2 fruit fly cellular contexts compared by ENCODE assay signal in genomic region chr3L:20737346-20737745, dm6.
TF ChIP-seq lines count a peak whose summit lies in the region.

No protein-coding gene starts in this region.

TF ChIP-seq in whole organism, embryonic, 481 proteins besides CTCF, POLR2A, EP300 and RAD21 (continued from another document):
- peak; percentile 25 for TF ChIP-seq CG15696 (tag; optimal IDR thresholded peaks at IDR 0.05; lab: Kevin White, UChicago)
- TF ChIP-seq CG9727 (GFP tag; optimal IDR thresholded peaks at IDR 0.05; lab: Kevin White, UChicago), result peak; percentile 14
- no peak for TF ChIP-seq Poxn (GFP tag; IDR thresholded peaks at IDR 0.05; lab: Robert Waterston, UW)
- no peak for TF ChIP-seq CG6791 (GFP tag; IDR thresholded peaks at IDR 0.05; lab: Robert Waterston, UW; ENCODE audit: partially characterized antibody)

TF ChIP-seq in whole organism, prepupa, 60 proteins besides CTCF, POLR2A, EP300 and RAD21 (continued from another document):
- peak; percentile 15 for TF ChIP-seq CG6808 (GFP tag; optimal IDR thresholded peaks at IDR 0.05; lab: Kevin White, UChicago)
- no peak for TF ChIP-seq CG3032 (tag; optimal IDR thresholded peaks at IDR 0.05; lab: Kevin White, UChicago)
- TF ChIP-seq CG7368 (GFP tag; optimal IDR thresholded peaks at IDR 0.05; lab: Kevin White, UChicago), result no peak
- TF ChIP-seq CG3919 (GFP tag; optimal IDR thresholded peaks at IDR 0.05; lab: Kevin White, UChicago), result peak; percentile 8
- TF ChIP-seq CG1621 (tag; optimal IDR thresholded peaks at IDR 0.05; lab: Kevin White, UChicago), result no peak
- TF ChIP-seq Smox (GFP tag; optimal IDR thresholded peaks at IDR 0.05; lab: Kevin White, UChicago), result no peak
- no peak for TF ChIP-seq Met (GFP tag; optimal IDR thresholded peaks at IDR 0.05; lab: Kevin White, UChicago)
- TF ChIP-seq svp (GFP tag; lab: Kevin White, UChicago), result peak; percentile 65
- peak; percentile 5 for TF ChIP-seq spab (GFP tag; optimal IDR thresholded peaks at IDR 0.05; lab: Kevin White, UChicago)
- TF ChIP-seq salr (GFP tag; optimal IDR thresholded peaks at IDR 0.05; lab: Kevin White, UChicago), result peak in 1 of 2 experiments; percentile 25
- TF ChIP-seq esn (GFP tag; optimal IDR thresholded peaks at IDR 0.05; lab: Kevin White, UChicago), result no peak
- no peak for TF ChIP-seq CG8319 (GFP tag; optimal IDR thresholded peaks at IDR 0.05; lab: Kevin White, UChicago)
- TF ChIP-seq Eip75B (GFP tag; optimal IDR thresholded peaks at IDR 0.05; lab: Kevin White, UChicago), result no peak
- TF ChIP-seq Hr38 (GFP tag; optimal IDR thresholded peaks at IDR 0.05; lab: Kevin White, UChicago), result no peak
- TF ChIP-seq CG34406 (GFP tag; optimal IDR thresholded peaks at IDR 0.05; lab: Kevin White, UChicago), result peak; percentile 5
- no peak for TF ChIP-seq CG10631 (GFP tag; optimal IDR thresholded peaks at IDR 0.05; lab: Kevin White, UChicago)
- no peak for TF ChIP-seq dac (GFP tag; optimal IDR thresholded peaks at IDR 0.05; lab: Kevin White, UChicago)
- TF ChIP-seq OdsH (GFP tag; optimal IDR thresholded peaks at IDR 0.05; lab: Kevin White, UChicago), result no peak
- TF ChIP-seq CG8119 (GFP tag; IDR thresholded peaks at IDR 0.05; lab: Robert Waterston, UW), result no peak
- no peak for TF ChIP-seq Lpt (GFP tag; optimal IDR thresholded peaks at IDR 0.05; lab: Kevin White, UChicago)
- no peak for TF ChIP-seq CG11762 (GFP tag; optimal IDR thresholded peaks at IDR 0.05; lab: Kevin White, UChicago; ENCODE audit: insufficient read depth)
- no peak for TF ChIP-seq CG6792 (GFP tag; optimal IDR thresholded peaks at IDR 0.05; lab: Kevin White, UChicago)
- peak; percentile 24 for TF ChIP-seq fkh (GFP tag; optimal IDR thresholded peaks at IDR 0.05; lab: Kevin White, UChicago)
- no peak for TF ChIP-seq achi (GFP tag; optimal IDR thresholded peaks at IDR 0.05; lab: Kevin White, UChicago)
- TF ChIP-seq Blimp-1 (GFP tag; optimal IDR thresholded peaks at IDR 0.05; lab: Kevin White, UChicago), result no peak
- no peak for TF ChIP-seq Eip93F (GFP tag; optimal IDR thresholded peaks at IDR 0.05; lab: Kevin White, UChicago)
- no peak for TF ChIP-seq Sox102F (GFP tag; optimal IDR thresholded peaks at IDR 0.05; lab: Kevin White, UChicago)
- TF ChIP-seq Ets21C (GFP tag; optimal IDR thresholded peaks at IDR 0.05; lab: Kevin White, UChicago), result no peak
- TF ChIP-seq CG10669 (GFP tag; optimal IDR thresholded peaks at IDR 0.05; lab: Kevin White, UChicago), result no peak
- TF ChIP-seq Eip78C (GFP tag; lab: Kevin White, UChicago), result peak; percentile 52
TF ChIP-seq in whole organism, prepupa: peak in this region for 11.
